Worm (Caenorhabditis elegans): Measurements from ENCODE around the gene R10E12.2.

R10E12.2 gene

ce11 chrIII:10000428-10000827 lies 26.8 kb upstream of the R10E12.2 start, which contains the start of gene C05B5.2:
C05B5.2 (minus strand) TSS chrIII:10000528.
- no peak for TF ChIP-seq klf-2 (GFP tag; conservative IDR thresholded peaks at IDR 0.05)
- no peak for TF ChIP-seq T22C8.4 (GFP tag; IDR thresholded peaks at IDR 0.05)
- no peak for TF ChIP-seq med-1 (GFP tag; optimal IDR thresholded peaks at IDR 0.05; ENCODE audit: insufficient read depth)
- no peak for TF ChIP-seq ztf-23 (GFP tag; IDR thresholded peaks at IDR 0.05)
- no peak for TF ChIP-seq ref-1 (GFP tag; conservative IDR thresholded peaks at IDR 0.05)
- TF ChIP-seq ztf-29 (GFP tag; IDR thresholded peaks at IDR 0.05): no peak
- no peak for TF ChIP-seq cog-1 (tag; optimal IDR thresholded peaks at IDR 0.05)
- no peak for TF ChIP-seq flt-1 (GFP tag; IDR thresholded peaks at IDR 0.05)
- no peak for TF ChIP-seq tab-1 (GFP tag; IDR thresholded peaks at IDR 0.05)

- no peak for TF ChIP-seq ref-1 (GFP tag; conservative IDR thresholded peaks at IDR 0.05)
- no peak for TF ChIP-seq tab-1 (GFP tag; IDR thresholded peaks at IDR 0.05)
- no peak for TF ChIP-seq klf-2 (GFP tag; conservative IDR thresholded peaks at IDR 0.05)
- no peak for TF ChIP-seq ztf-23 (GFP tag; IDR thresholded peaks at IDR 0.05)
- TF ChIP-seq ztf-29 (GFP tag; IDR thresholded peaks at IDR 0.05): no peak
- no peak for TF ChIP-seq med-1 (GFP tag; optimal IDR thresholded peaks at IDR 0.05; ENCODE audit: insufficient read depth)
- TF ChIP-seq flt-1 (GFP tag; IDR thresholded peaks at IDR 0.05): no peak
- no peak for TF ChIP-seq T22C8.4 (GFP tag; IDR thresholded peaks at IDR 0.05)
Observed at ce11 chrIII:9999235-9999634, 25.6 kb upstream of the R10E12.2 start, which contains the start of gene C05B5.17. C05B5.17 (minus strand) TSS chrIII:9999335.

ce11 chrIII:9997890-9998289 lies 24.2 kb upstream of the R10E12.2 start, which contains the start of gene pqn-8:
pqn-8 (minus strand) TSS chrIII:9997990.
- TF ChIP-seq klf-2 (GFP tag; conservative IDR thresholded peaks at IDR 0.05) (no peak), med-1 (GFP tag; optimal IDR thresholded peaks at IDR 0.05; ENCODE audit: insufficient read depth) (no peak), flt-1 (GFP tag; IDR thresholded peaks at IDR 0.05) (no peak), ztf-29 (GFP tag; IDR thresholded peaks at IDR 0.05) (no peak), ztf-23 (GFP tag; IDR thresholded peaks at IDR 0.05) (no peak), cog-1 (tag; optimal IDR thresholded peaks at IDR 0.05) (no peak), T22C8.4 (GFP tag; IDR thresholded peaks at IDR 0.05) (no peak), tab-1 (GFP tag; IDR thresholded peaks at IDR 0.05) (no peak), ref-1 (GFP tag; conservative IDR thresholded peaks at IDR 0.05) (no peak)

ce11 chrIII:9993535-9993934 lies 19.9 kb upstream of the R10E12.2 start, which contains the start of gene C05B5.4:
C05B5.4 (plus strand) TSS chrIII:9993885.
- TF ChIP-seq tab-1 (GFP tag; IDR thresholded peaks at IDR 0.05) (no peak), ref-1 (GFP tag; conservative IDR thresholded peaks at IDR 0.05) (no peak), med-1 (GFP tag; optimal IDR thresholded peaks at IDR 0.05; ENCODE audit: insufficient read depth) (no peak), ztf-29 (GFP tag; IDR thresholded peaks at IDR 0.05) (no peak), ztf-23 (GFP tag; IDR thresholded peaks at IDR 0.05) (no peak), klf-2 (GFP tag; conservative IDR thresholded peaks at IDR 0.05) (no peak), cog-1 (tag; optimal IDR thresholded peaks at IDR 0.05) (no peak), T22C8.4 (GFP tag; IDR thresholded peaks at IDR 0.05) (no peak), flt-1 (GFP tag; IDR thresholded peaks at IDR 0.05) (no peak)

ce11 chrIII:9991324-9991723 lies 17.7 kb upstream of the R10E12.2 start:
- TF ChIP-seq cog-1 (tag; optimal IDR thresholded peaks at IDR 0.05): no peak
- TF ChIP-seq T22C8.4 (GFP tag; IDR thresholded peaks at IDR 0.05): no peak
- TF ChIP-seq klf-2 (GFP tag; conservative IDR thresholded peaks at IDR 0.05): no peak
- TF ChIP-seq flt-1 (GFP tag; IDR thresholded peaks at IDR 0.05): no peak
- TF ChIP-seq tab-1 (GFP tag; IDR thresholded peaks at IDR 0.05): no peak
- no peak for TF ChIP-seq ztf-23 (GFP tag; IDR thresholded peaks at IDR 0.05)
- TF ChIP-seq ref-1 (GFP tag; conservative IDR thresholded peaks at IDR 0.05): no peak
- TF ChIP-seq ztf-29 (GFP tag; IDR thresholded peaks at IDR 0.05): no peak
- no peak for TF ChIP-seq med-1 (GFP tag; optimal IDR thresholded peaks at IDR 0.05; ENCODE audit: insufficient read depth)

- TF ChIP-seq ref-1 (GFP tag; conservative IDR thresholded peaks at IDR 0.05) (no peak), klf-2 (GFP tag; conservative IDR thresholded peaks at IDR 0.05) (no peak), flt-1 (GFP tag; IDR thresholded peaks at IDR 0.05) (no peak), tab-1 (GFP tag; IDR thresholded peaks at IDR 0.05) (no peak), med-1 (GFP tag; optimal IDR thresholded peaks at IDR 0.05; ENCODE audit: insufficient read depth) (no peak), ztf-23 (GFP tag; IDR thresholded peaks at IDR 0.05) (no peak), T22C8.4 (GFP tag; IDR thresholded peaks at IDR 0.05) (no peak), ztf-29 (GFP tag; IDR thresholded peaks at IDR 0.05) (no peak), cog-1 (tag; optimal IDR thresholded peaks at IDR 0.05) (no peak)
Observed at ce11 chrIII:9988352-9988751, 14.7 kb upstream of the R10E12.2 start, which contains the start of gene C05B5.1. C05B5.1 (minus strand) TSS chrIII:9988452.

- TF ChIP-seq tab-1 (GFP tag; IDR thresholded peaks at IDR 0.05): no peak
- no peak for TF ChIP-seq med-1 (GFP tag; optimal IDR thresholded peaks at IDR 0.05; ENCODE audit: insufficient read depth)
- no peak for TF ChIP-seq ztf-23 (GFP tag; IDR thresholded peaks at IDR 0.05)
- TF ChIP-seq klf-2 (GFP tag; conservative IDR thresholded peaks at IDR 0.05): no peak
- no peak for TF ChIP-seq flt-1 (GFP tag; IDR thresholded peaks at IDR 0.05)
- TF ChIP-seq T22C8.4 (GFP tag; IDR thresholded peaks at IDR 0.05): no peak
- TF ChIP-seq ztf-29 (GFP tag; IDR thresholded peaks at IDR 0.05): no peak
- no peak for TF ChIP-seq cog-1 (tag; optimal IDR thresholded peaks at IDR 0.05)
- no peak for TF ChIP-seq ref-1 (GFP tag; conservative IDR thresholded peaks at IDR 0.05)
Observed at ce11 chrIII:9986827-9987429, 13.3 kb upstream of the R10E12.2 start, which contains the start of gene C05B5.12. C05B5.12 (plus strand) TSS chrIII:9987379.

ce11 chrIII:9985542-9985941 lies 11.9 kb upstream of the R10E12.2 start:
- no peak for TF ChIP-seq ztf-29 (GFP tag; IDR thresholded peaks at IDR 0.05)
- no peak for TF ChIP-seq T22C8.4 (GFP tag; IDR thresholded peaks at IDR 0.05)
- no peak for TF ChIP-seq ref-1 (GFP tag; conservative IDR thresholded peaks at IDR 0.05)
- TF ChIP-seq cog-1 (tag; optimal IDR thresholded peaks at IDR 0.05): no peak
- TF ChIP-seq med-1 (GFP tag; optimal IDR thresholded peaks at IDR 0.05; ENCODE audit: insufficient read depth): no peak
- no peak for TF ChIP-seq ztf-23 (GFP tag; IDR thresholded peaks at IDR 0.05)
- TF ChIP-seq flt-1 (GFP tag; IDR thresholded peaks at IDR 0.05): no peak

ce11 chrIII:9984604-9985003 lies 10.9 kb upstream of the R10E12.2 start:
- no peak for TF ChIP-seq cog-1 (tag; optimal IDR thresholded peaks at IDR 0.05)
- no peak for TF ChIP-seq flt-1 (GFP tag; IDR thresholded peaks at IDR 0.05)
- TF ChIP-seq ztf-23 (GFP tag; IDR thresholded peaks at IDR 0.05): no peak
- TF ChIP-seq T22C8.4 (GFP tag; IDR thresholded peaks at IDR 0.05): no peak
- no peak for TF ChIP-seq klf-2 (GFP tag; conservative IDR thresholded peaks at IDR 0.05)
- TF ChIP-seq med-1 (GFP tag; optimal IDR thresholded peaks at IDR 0.05; ENCODE audit: insufficient read depth): no peak
- no peak for TF ChIP-seq ref-1 (GFP tag; conservative IDR thresholded peaks at IDR 0.05)
- TF ChIP-seq tab-1 (GFP tag; IDR thresholded peaks at IDR 0.05): no peak
- TF ChIP-seq ztf-29 (GFP tag; IDR thresholded peaks at IDR 0.05): no peak
